Worm (Caenorhabditis elegans) whole organism, L4 larva: ENCODE results near the gene srh-277.

ENCODE experiments used
- R02D3.7 ChIP-seq: fragments of 150-350 bp; sonication (generic microtip); optimal IDR thresholded peaks from 3 replicates; lab custom pipeline; 2014; ENCODE audit warnings: missing biosample characterization, missing genetic modification characterization
- ama-1 ChIP-seq: fragments of 150-350 bp; optimal IDR thresholded peaks from 2 replicates; lab custom pipeline; 2014; ENCODE audit warnings: inconsistent platforms, mixed read lengths
- ceh-20 ChIP-seq: fragments of 200-800 bp; sonication (Bioruptor generic); IDR thresholded peaks from 2 replicates; pipeline ENCODE4 v1.3.6; 2022; ENCODE audit warnings: missing genetic modification reagents, missing genetic modification characterization, missing compliant biosample characterization
- dve-1 ChIP-seq: sonication (generic microtip); optimal IDR thresholded peaks from 2 replicates; lab custom pipeline; 2017; ENCODE audit warnings: antibody characterized with exemption, mild to moderate bottlenecking, missing genetic modification characterization, missing compliant biosample characterization; ENCODE audit not compliant: insufficient read depth
- mdl-1 ChIP-seq, 2 experiments: fragments of 150-350 bp in 1 of 2; sonication (generic microtip) in 1 of 2; optimal IDR thresholded peaks; 2 replicates each; lab custom pipeline; 2014 to 2017; ENCODE audit warnings: missing biosample characterization in 2 of 2, missing genetic modification characterization in 2 of 2
- nhr-11 ChIP-seq: fragments of 150-350 bp; optimal IDR thresholded peaks from 2 replicates; lab custom pipeline; 2014; ENCODE audit warnings: missing biosample characterization, missing genetic modification characterization
- php-3 ChIP-seq: fragments of 200-800 bp; sonication (Bioruptor generic); IDR thresholded peaks from 2 replicates; pipeline ENCODE4 v1.3.6; 2022; ENCODE audit warnings: missing genetic modification reagents, missing genetic modification characterization, missing compliant biosample characterization
- unc-62 ChIP-seq, 3 experiments: fragments of 150-350 bp in 1 of 3; sonication (generic microtip); optimal IDR thresholded peaks in 2 of 3; peaks in 1 of 3; 1 replicate in 1 of 3; 2 replicates in 2 of 3; lab custom pipeline; 2014 to 2017; ENCODE audit warnings: missing biosample characterization in 3 of 3, missing genetic modification characterization in 3 of 3, missing genetic modification reagents in 3 of 3, missing genotype in 1 of 3
- zip-2 ChIP-seq: fragments of 150-350 bp; optimal IDR thresholded peaks from 2 replicates; lab custom pipeline; 2014; ENCODE audit warnings: missing biosample characterization, missing genetic modification characterization

ce11 chrV:16202618-16203017, 19.6 kb downstream of the srh-277 start, which contains the start of gene F11A5.18:
- TF ChIP-seq php-3 (GFP tag; lab: Robert Waterston, UW) (no peak), ama-1 (lab: Kevin White, UChicago) (no peak), ceh-20 (GFP tag; lab: Robert Waterston, UW) (no peak), nhr-11 (tag; lab: Kevin White, UChicago) (no peak), zip-2 (no peak), R02D3.7 (tag; lab: Kevin White, UChicago) (no peak), dve-1 (tag; lab: Kevin White, UChicago) (no peak), unc-62 (GFP tag; optimal IDR thresholded peaks at IDR 0.05 in 1 of 2; lab: Kevin White, UChicago) (no peak), unc-62 (tag; optimal IDR thresholded peaks at IDR 0.05; lab: Kevin White, UChicago) (no peak), mdl-1 (tag; optimal IDR thresholded peaks at IDR 0.05; lab: Kevin White, UChicago) (no peak)
